Fruit fly (Drosophila melanogaster) S2 (cell line): ENCODE measurements around the gene Pdfr.

ENCODE experiments used
- CG8478 ChIP-seq: fragments of >200 bp; optimal IDR thresholded peaks from 2 replicates; lab custom pipeline; 2018
- CTCF ChIP-seq, 2 experiments: fragments of >200 bp; optimal IDR thresholded peaks; 2 replicates each; lab custom pipeline; 2018

dm6 chrX:2539495-2539894 lies 12.5 kb upstream of the Pdfr start:
- TF ChIP-seq CTCF (optimal IDR thresholded peaks at IDR 0.05; lab: Kevin White, UChicago), result no peak
- no peak for TF ChIP-seq CG8478 (lab: Kevin White, UChicago)
